Worm (Caenorhabditis elegans) whole organism, L1 larva: ENCODE results near the gene spp-11.

ENCODE experiments used
- alr-1 ChIP-seq: fragments of 200-800 bp; sonication (Bioruptor generic); optimal IDR thresholded peaks from 2 replicates; lab custom pipeline; 2018; ENCODE audit warnings: borderline replicate concordance, mild to moderate bottlenecking, missing genetic modification characterization, missing compliant biosample characterization
- ama-1 ChIP-seq: fragments of 150-350 bp; optimal IDR thresholded peaks from 2 replicates; lab custom pipeline; 2014
- jun-1 ChIP-seq: fragments of 150-350 bp; optimal IDR thresholded peaks from 2 replicates; lab custom pipeline; 2014; ENCODE audit warnings: missing biosample characterization, missing genetic modification reagents, missing genetic modification characterization
- nhr-47 ChIP-seq: sonication (generic microtip); optimal IDR thresholded peaks from 2 replicates; lab custom pipeline; 2016; ENCODE audit warnings: mild to moderate bottlenecking, missing genetic modification characterization, moderate library complexity, missing compliant biosample characterization
- nhr-76 ChIP-seq: sonication (generic microtip); optimal IDR thresholded peaks from 2 replicates; lab custom pipeline; 2017; ENCODE audit warnings: missing biosample characterization, missing genetic modification characterization
- nhr-77 ChIP-seq: fragments of 150-350 bp; optimal IDR thresholded peaks from 2 replicates; lab custom pipeline; 2014; ENCODE audit warnings: missing biosample characterization, missing genetic modification characterization
- snpc-4 ChIP-seq: fragments of 150-350 bp; optimal IDR thresholded peaks from 2 replicates; lab custom pipeline; 2014; ENCODE audit warnings: missing biosample characterization, missing genetic modification characterization
- unc-62 ChIP-seq: fragments of 150-350 bp; optimal IDR thresholded peaks from 2 replicates; lab custom pipeline; 2014; ENCODE audit warnings: missing biosample characterization, missing genetic modification reagents, missing genetic modification characterization
- ztf-11 ChIP-seq, 2 experiments: sonication (generic microtip); optimal IDR thresholded peaks; 2 replicates each; lab custom pipeline; 2016 to 2017; ENCODE audit warnings: missing genetic modification characterization in 2 of 2, missing biosample characterization in 1 of 2, missing compliant biosample characterization in 1 of 2

DNA sequence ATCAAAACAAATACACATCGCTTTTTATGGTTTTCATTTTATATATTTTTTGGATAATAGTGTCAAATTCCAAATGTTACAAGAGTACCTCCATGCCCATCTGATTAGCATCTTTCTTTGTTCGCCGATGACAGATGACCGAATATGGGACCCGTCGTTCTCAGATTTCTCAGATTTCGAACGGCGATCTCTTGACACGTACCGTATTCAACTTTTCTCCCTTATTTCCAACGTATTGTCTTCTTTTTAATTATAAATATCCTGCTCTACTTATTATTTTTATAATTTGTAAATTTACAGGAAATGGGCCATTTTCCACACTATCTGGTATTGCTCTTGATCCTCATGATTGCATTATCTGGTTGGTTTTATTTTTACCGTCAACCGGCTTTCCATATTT, 8.8 kb downstream of the spp-11 start, which contains the start of gene zig-10:
- TF ChIP-seq unc-62 (GFP tag; lab: Kevin White, UChicago) (no peak), ama-1 (lab: Kevin White, UChicago) (no peak), nhr-77 (tag; lab: Kevin White, UChicago) (no peak), alr-1 (no peak), nhr-76 (no peak), ztf-11 (tag; optimal IDR thresholded peaks at IDR 0.05; lab: Kevin White, UChicago) (no peak), jun-1 (no peak), snpc-4 (tag; lab: Kevin White, UChicago) (no peak), nhr-47 (no peak)
